Worm (Caenorhabditis elegans): ENCODE results near the gene M163.8.

ce11 chrX:14507992-14508391 is 23.1 kb downstream of the M163.8 start:
- TF ChIP-seq ama-1 (optimal IDR thresholded peaks at IDR 0.05) (no peak), hmbx-1 (tag; optimal IDR thresholded peaks at IDR 0.05) (no peak), hmg-4 (GFP tag; optimal IDR thresholded peaks at IDR 0.05) (no peak), flt-1 (GFP tag; IDR thresholded peaks at IDR 0.05) (no peak), sea-1 (GFP tag; conservative IDR thresholded peaks at IDR 0.05) (no peak), B0310.2 (tag; optimal IDR thresholded peaks at IDR 0.05) (no peak), ceh-13 (GFP tag; optimal IDR thresholded peaks at IDR 0.05) (no peak)
